Fruit fly (Drosophila melanogaster) whole organism, embryonic: ENCODE data around the gene CG6481.
A peak's percentile ranks its signal among the peaks of the same experiment; 100 is the strongest.

Source experiments
- BtbVII ChIP-seq: fragments of 200-800 bp; sonication (Bioruptor generic); optimal IDR thresholded peaks from 3 replicates; lab custom pipeline; 2017; ENCODE audit warnings: missing biosample characterization, mild to moderate bottlenecking, missing genetic modification characterization
- C15 ChIP-seq: fragments of 200-800 bp; sonication (Bioruptor generic); IDR thresholded peaks from 3 replicates; pipeline ENCODE4 v1.3.6; 2022; ENCODE audit warnings: missing biosample characterization, missing genetic modification characterization
- CG10543 ChIP-seq: fragments of 200-800 bp; sonication (Bioruptor generic); optimal IDR thresholded peaks from 3 replicates; lab custom pipeline; 2017; ENCODE audit warnings: missing biosample characterization, mild to moderate bottlenecking, missing genetic modification characterization, moderate library complexity
- CG11504 ChIP-seq: fragments of 200-800 bp; sonication (Bioruptor generic); optimal IDR thresholded peaks from 3 replicates; lab custom pipeline; 2019; ENCODE audit warnings: missing biosample characterization, mild to moderate bottlenecking, missing genetic modification characterization, moderate library complexity
- CG11723 ChIP-seq: fragments of 200-800 bp; sonication (Bioruptor generic); optimal IDR thresholded peaks from 2 replicates; lab custom pipeline; 2017; ENCODE audit warnings: missing biosample characterization, mild to moderate bottlenecking, missing genetic modification characterization
- CG12744 ChIP-seq: fragments of 200-800 bp; sonication (Bioruptor generic); optimal IDR thresholded peaks from 2 replicates; lab custom pipeline; 2016; ENCODE audit warnings: missing biosample characterization, missing genetic modification characterization
- CG12942 ChIP-seq: fragments of 200-800 bp; sonication (Bioruptor generic); optimal IDR thresholded peaks from 3 replicates; lab custom pipeline; 2016; ENCODE audit warnings: missing biosample characterization, missing genetic modification characterization
- CG14441 ChIP-seq: fragments of 200-800 bp; sonication (Bioruptor generic); IDR thresholded peaks from 2 replicates; pipeline ENCODE4 v1.3.6; 2022; ENCODE audit warnings: missing biosample characterization, missing genetic modification characterization
- CG15269 ChIP-seq: fragments of 200-800 bp; sonication (Bioruptor generic); optimal IDR thresholded peaks from 2 replicates; lab custom pipeline; 2018; ENCODE audit warnings: missing biosample characterization, mild to moderate bottlenecking, missing genetic modification characterization, moderate library complexity
- CG17568 ChIP-seq: fragments of 200-800 bp; sonication (Bioruptor generic); optimal IDR thresholded peaks from 2 replicates; lab custom pipeline; 2018; ENCODE audit warnings: missing biosample characterization, mild to moderate bottlenecking, missing genetic modification characterization, moderate library complexity
- CG17829 ChIP-seq: fragments of 200-800 bp; optimal IDR thresholded peaks from 2 replicates; lab custom pipeline; 2019; ENCODE audit warnings: missing biosample characterization, mild to moderate bottlenecking, missing genetic modification characterization, moderate library complexity
- CG1792 ChIP-seq: fragments of 200-800 bp; sonication (Bioruptor generic); optimal IDR thresholded peaks from 2 replicates; lab custom pipeline; 2016; ENCODE audit warnings: missing biosample characterization, missing genetic modification characterization
- CG18599 ChIP-seq: fragments of 200-800 bp; sonication (Bioruptor generic); optimal IDR thresholded peaks from 3 replicates; lab custom pipeline; 2017; ENCODE audit warnings: missing biosample characterization, missing genetic modification characterization, mild to moderate bottlenecking, moderate library complexity, missing genetic modification reagents
- CG2678 ChIP-seq: fragments of 200-800 bp; sonication (Bioruptor generic); optimal IDR thresholded peaks from 3 replicates; lab custom pipeline; 2019; ENCODE audit warnings: missing biosample characterization, mild to moderate bottlenecking, missing genetic modification characterization, moderate library complexity
- CG42726 ChIP-seq: fragments of 200-800 bp; sonication (Bioruptor generic); IDR thresholded peaks from 2 replicates; pipeline ENCODE4 v1.3.6; 2022; ENCODE audit warnings: missing biosample characterization, missing genetic modification characterization; ENCODE audit not compliant: partially characterized antibody
- CG5953 ChIP-seq: fragments of 200-800 bp; sonication (Bioruptor generic); IDR thresholded peaks from 2 replicates; pipeline ENCODE4 v1.3.6; 2022; ENCODE audit warnings: missing biosample characterization, missing genetic modification characterization
- CG6175 ChIP-seq: fragments of 200-800 bp; sonication (Bioruptor generic); IDR thresholded peaks from 3 replicates; pipeline ENCODE4 v1.3.6; 2022; ENCODE audit warnings: missing biosample characterization, missing genetic modification characterization
- CG8281 ChIP-seq: fragments of 200-800 bp; sonication (Bioruptor generic); optimal IDR thresholded peaks from 2 replicates; lab custom pipeline; 2018; ENCODE audit warnings: missing biosample characterization, mild to moderate bottlenecking, missing genetic modification characterization, moderate library complexity
- CG8944 ChIP-seq: fragments of 200-800 bp; sonication (Bioruptor generic); optimal IDR thresholded peaks from 3 replicates; lab custom pipeline; 2016; ENCODE audit warnings: missing biosample characterization, missing genetic modification characterization
- CG9817 ChIP-seq: fragments of 200-800 bp; sonication (Bioruptor generic); optimal IDR thresholded peaks from 2 replicates; lab custom pipeline; 2018; ENCODE audit warnings: missing biosample characterization, mild to moderate bottlenecking, missing genetic modification characterization, moderate library complexity
- D19B ChIP-seq: fragments of 200-800 bp; sonication (Bioruptor generic); optimal IDR thresholded peaks from 2 replicates; lab custom pipeline; 2017; ENCODE audit warnings: missing biosample characterization, mild to moderate bottlenecking, missing genetic modification characterization
- Dbx ChIP-seq: fragments of 200-800 bp; sonication (Bioruptor generic); IDR thresholded peaks from 3 replicates; pipeline ENCODE4 v1.3.6; 2022; ENCODE audit warnings: missing biosample characterization, missing genetic modification characterization
- Dek ChIP-seq: fragments of 200-800 bp; sonication (Bioruptor generic); optimal IDR thresholded peaks from 3 replicates; lab custom pipeline; 2019; ENCODE audit warnings: missing biosample characterization, mild to moderate bottlenecking, missing genetic modification characterization, moderate library complexity
- Dip3 ChIP-seq: fragments of 200-800 bp; sonication (Bioruptor generic); optimal IDR thresholded peaks from 3 replicates; lab custom pipeline; 2016; ENCODE audit warnings: missing biosample characterization, missing genetic modification characterization
- Doc2 ChIP-seq: fragments of 200-800 bp; sonication (Bioruptor generic); IDR thresholded peaks from 2 replicates; pipeline ENCODE4 v1.3.6; 2022; ENCODE audit warnings: missing biosample characterization, missing genetic modification characterization
- Fer2 ChIP-seq: fragments of 200-800 bp; sonication (Bioruptor generic); optimal IDR thresholded peaks from 2 replicates; lab custom pipeline; 2018; ENCODE audit warnings: missing biosample characterization, mild to moderate bottlenecking, missing genetic modification characterization, moderate library complexity
- Fer3 ChIP-seq: fragments of 200-800 bp; sonication (Bioruptor generic); optimal IDR thresholded peaks from 2 replicates; lab custom pipeline; 2018; ENCODE audit warnings: missing biosample characterization, mild to moderate bottlenecking, missing genetic modification characterization, moderate library complexity
- Gsc ChIP-seq: fragments of 200-800 bp; sonication (Bioruptor generic); IDR thresholded peaks from 2 replicates; pipeline ENCODE4 v1.3.6; 2022; ENCODE audit warnings: missing biosample characterization, missing genetic modification characterization
- HLH54F ChIP-seq: fragments of 200-800 bp; sonication (Bioruptor generic); optimal IDR thresholded peaks from 3 replicates; lab custom pipeline; 2016; ENCODE audit warnings: missing biosample characterization, missing genetic modification characterization
- HLHmδ ChIP-seq: fragments of 200-800 bp; sonication (Bioruptor generic); optimal IDR thresholded peaks from 2 replicates; lab custom pipeline; 2018; ENCODE audit warnings: missing biosample characterization, mild to moderate bottlenecking, missing genetic modification characterization, moderate library complexity
- Hr51 ChIP-seq, 2 experiments: fragments of 200-800 bp; sonication (Bioruptor generic); optimal IDR thresholded peaks; 2 replicates in 1 of 2; 3 replicates in 1 of 2; lab custom pipeline; 2016 to 2018; ENCODE audit warnings: missing biosample characterization in 2 of 2, missing genetic modification characterization in 2 of 2, mild to moderate bottlenecking in 1 of 2, moderate library complexity in 1 of 2
- Kr ChIP-seq: fragments of 200-800 bp; sonication (Bioruptor generic); optimal IDR thresholded peaks from 2 replicates; lab custom pipeline; 2017; ENCODE audit warnings: missing biosample characterization, mild to moderate bottlenecking, missing genetic modification characterization
- Meics ChIP-seq: fragments of 200-800 bp; sonication (Bioruptor generic); optimal IDR thresholded peaks from 2 replicates; lab custom pipeline; 2017; ENCODE audit warnings: missing biosample characterization, mild to moderate bottlenecking, missing genetic modification characterization
- cato ChIP-seq: fragments of 200-800 bp; sonication (Bioruptor generic); optimal IDR thresholded peaks from 2 replicates; lab custom pipeline; 2016; ENCODE audit warnings: missing biosample characterization, missing genetic modification characterization, borderline replicate concordance
- ci ChIP-seq: fragments of 200-800 bp; sonication (Bioruptor generic); IDR thresholded peaks from 3 replicates; pipeline ENCODE4 v1.3.6; 2022; ENCODE audit warnings: missing biosample characterization, missing genetic modification characterization
- danr ChIP-seq: fragments of 200-800 bp; sonication (Bioruptor generic); IDR thresholded peaks from 2 replicates; pipeline ENCODE4 v1.3.6; 2022; ENCODE audit warnings: missing biosample characterization, missing genetic modification characterization
- ems ChIP-seq: fragments of 200-800 bp; sonication (Bioruptor generic); optimal IDR thresholded peaks from 3 replicates; lab custom pipeline; 2016; ENCODE audit warnings: missing biosample characterization, missing genetic modification characterization
- ewg ChIP-seq: fragments of 200-800 bp; sonication (Bioruptor generic); optimal IDR thresholded peaks from 3 replicates; lab custom pipeline; 2017; ENCODE audit warnings: mild to moderate bottlenecking, missing biosample characterization, missing genetic modification reagents, missing genetic modification characterization
- fru ChIP-seq: fragments of >200 bp; optimal IDR thresholded peaks from 2 replicates; lab custom pipeline; 2017
- gt ChIP-seq: fragments of 200-800 bp; sonication (Bioruptor generic); IDR thresholded peaks from 2 replicates; pipeline ENCODE4 v1.3.6; 2022; ENCODE audit warnings: missing biosample characterization, missing genetic modification characterization
- jumu ChIP-seq: fragments of 200-800 bp; sonication (Bioruptor generic); optimal IDR thresholded peaks from 3 replicates; lab custom pipeline; 2016; ENCODE audit warnings: missing biosample characterization, missing genetic modification characterization
- lbe ChIP-seq: fragments of 200-800 bp; sonication (Bioruptor generic); optimal IDR thresholded peaks from 2 replicates; lab custom pipeline; 2016; ENCODE audit warnings: missing biosample characterization, mild to moderate bottlenecking, missing genetic modification characterization
- nerfin-2 ChIP-seq: fragments of 200-800 bp; sonication (Bioruptor generic); IDR thresholded peaks from 2 replicates; pipeline ENCODE4 v1.3.6; 2022; ENCODE audit warnings: missing biosample characterization, missing genetic modification characterization; ENCODE audit not compliant: partially characterized antibody
- pho ChIP-seq: fragments of 200-800 bp; sonication (Bioruptor generic); optimal IDR thresholded peaks from 2 replicates; lab custom pipeline; 2016; ENCODE audit warnings: missing biosample characterization, missing genetic modification characterization
- sd ChIP-seq: fragments of 200-800 bp; sonication (Bioruptor generic); optimal IDR thresholded peaks from 3 replicates; lab custom pipeline; 2018; ENCODE audit warnings: missing biosample characterization, mild to moderate bottlenecking, missing genetic modification characterization, moderate library complexity
- sens ChIP-seq: fragments of 200-800 bp; sonication (Bioruptor generic); peaks from one replicate; lab custom pipeline; 2016; ENCODE audit warnings: missing biosample characterization, missing genetic modification characterization
- seq ChIP-seq: fragments of 200-800 bp; sonication (Bioruptor generic); IDR thresholded peaks from 2 replicates; pipeline ENCODE4 v1.3.6; 2022; ENCODE audit warnings: missing biosample characterization, missing genetic modification characterization
- sqz ChIP-seq: fragments of 200-800 bp; sonication (Bioruptor generic); optimal IDR thresholded peaks from 3 replicates; lab custom pipeline; 2018; ENCODE audit warnings: missing biosample characterization, mild to moderate bottlenecking, missing genetic modification characterization
- sr ChIP-seq: fragments of 200-800 bp; sonication (Bioruptor generic); IDR thresholded peaks from 3 replicates; pipeline ENCODE4 v1.3.6; 2022; ENCODE audit warnings: missing biosample characterization, missing genetic modification characterization
- tin ChIP-seq: fragments of 200-800 bp; sonication (Bioruptor generic); optimal IDR thresholded peaks from 3 replicates; lab custom pipeline; 2016; ENCODE audit warnings: missing biosample characterization, missing genetic modification characterization
- wek ChIP-seq: fragments of 200-800 bp; sonication (Bioruptor generic); optimal IDR thresholded peaks from 3 replicates; lab custom pipeline; 2018; ENCODE audit warnings: missing biosample characterization, mild to moderate bottlenecking, missing genetic modification characterization, moderate library complexity
- zfh2 ChIP-seq: fragments of 200-800 bp; sonication (Bioruptor generic); optimal IDR thresholded peaks from 2 replicates; lab custom pipeline; 2016; ENCODE audit warnings: missing biosample characterization, missing genetic modification characterization

Gene CG6481

dm6 chrX:18547707-18548106 is 25.5 kb upstream of the CG6481 start (continued):
- TF ChIP-seq CG8944 (GFP tag; lab: Kevin White, UChicago): no peak
- TF ChIP-seq gt (GFP tag; lab: Robert Waterston, UW): no peak
- TF ChIP-seq C15: no peak
- no peak for TF ChIP-seq CG5953
- no peak for TF ChIP-seq CG8281 (tag; lab: Kevin White, UChicago)
- TF ChIP-seq ewg (GFP tag; lab: Kevin White, UChicago): no peak
- no peak for TF ChIP-seq BtbVII (GFP tag; lab: Kevin White, UChicago)
- peak; percentile 99 for TF ChIP-seq CG17829 (tag; lab: Kevin White, UChicago)
- TF ChIP-seq CG15269: no peak
- no peak for TF ChIP-seq wek (GFP tag; lab: Kevin White, UChicago)
- TF ChIP-seq ci: 0 out of 3 replicates have a peak, but pooled peaks have one; percentile 23
- no peak for TF ChIP-seq Dip3 (GFP tag; lab: Kevin White, UChicago)
- no peak for TF ChIP-seq D19B (GFP tag; lab: Kevin White, UChicago)
- TF ChIP-seq CG10543 (GFP tag; lab: Kevin White, UChicago): peak; percentile 10
- no peak for TF ChIP-seq seq (GFP tag; lab: Robert Waterston, UW)
- TF ChIP-seq sd: peak; percentile 32
- peak; percentile 19 for TF ChIP-seq sqz (GFP tag; lab: Kevin White, UChicago)
- TF ChIP-seq CG42726 (GFP tag; lab: Robert Waterston, UW): no peak
- TF ChIP-seq pho (GFP tag; lab: Kevin White, UChicago): no peak
- TF ChIP-seq CG17568: no peak
- no peak for TF ChIP-seq lbe (GFP tag; lab: Kevin White, UChicago)
- TF ChIP-seq Meics (GFP tag; lab: Kevin White, UChicago): no peak
- 0 out of 3 replicates have a peak, but pooled peaks have one; percentile 15 for TF ChIP-seq sr (GFP tag; lab: Robert Waterston, UW)
- no peak for TF ChIP-seq CG12744 (GFP tag; lab: Kevin White, UChicago)
- TF ChIP-seq CG14441 (GFP tag; lab: Robert Waterston, UW): no peak
- no peak for TF ChIP-seq nerfin-2 (GFP tag; lab: Robert Waterston, UW)
- no peak for TF ChIP-seq Fer3
- TF ChIP-seq HLHmδ (GFP tag; lab: Kevin White, UChicago): no peak
- TF ChIP-seq Kr (GFP tag; lab: Kevin White, UChicago): no peak
- TF ChIP-seq sens: peak; percentile 47
- TF ChIP-seq Fer2 (tag; lab: Kevin White, UChicago): no peak
- TF ChIP-seq CG11504: peak; percentile 1
- TF ChIP-seq cato (GFP tag; lab: Kevin White, UChicago): no peak
- no peak for TF ChIP-seq Dbx (GFP tag; lab: Robert Waterston, UW)
- TF ChIP-seq tin: no peak
- no peak for TF ChIP-seq Doc2 (GFP tag; lab: Robert Waterston, UW)
- no peak for TF ChIP-seq Hr51 (GFP tag; optimal IDR thresholded peaks at IDR 0.05; lab: Kevin White, UChicago)
- no peak for TF ChIP-seq HLH54F (GFP tag; lab: Kevin White, UChicago)
- peak; percentile 20 for TF ChIP-seq CG2678
- no peak for TF ChIP-seq ems (GFP tag; lab: Kevin White, UChicago)
- no peak for TF ChIP-seq fru
- TF ChIP-seq jumu (GFP tag; lab: Kevin White, UChicago): no peak
- no peak for TF ChIP-seq CG1792 (GFP tag; lab: Kevin White, UChicago)
- TF ChIP-seq CG12942 (GFP tag; lab: Kevin White, UChicago): no peak
- TF ChIP-seq CG6175 (GFP tag; lab: Robert Waterston, UW): no peak
- TF ChIP-seq CG11723 (GFP tag; lab: Kevin White, UChicago): no peak
- no peak for TF ChIP-seq CG9817
- TF ChIP-seq CG18599 (GFP tag; lab: Kevin White, UChicago): no peak
- no peak for TF ChIP-seq Gsc (GFP tag; lab: Robert Waterston, UW)
- TF ChIP-seq zfh2: no peak
- TF ChIP-seq danr (GFP tag; lab: Robert Waterston, UW): no peak
- TF ChIP-seq Dek (tag; lab: Kevin White, UChicago): no peak
